Fruit fly (Drosophila melanogaster) Kc167 (cell line): ENCODE measurements around the gene CG4998.

Experiments
- Myc ChIP-seq: fragments of >200 bp; optimal IDR thresholded peaks from 2 replicates; lab custom pipeline; 2017; ENCODE audit warnings: missing external identifiers
- Sin3A ChIP-seq: fragments of >200 bp; optimal IDR thresholded peaks from 2 replicates; lab custom pipeline; 2018; ENCODE audit warnings: missing external identifiers
- h ChIP-seq: fragments of >200 bp; optimal IDR thresholded peaks from 3 replicates; lab custom pipeline; 2018; ENCODE audit warnings: missing external identifiers
- insv ChIP-seq: fragments of >200 bp; optimal IDR thresholded peaks from 3 replicates; lab custom pipeline; 2018; ENCODE audit warnings: missing external identifiers
- psq ChIP-seq: fragments of >200 bp; optimal IDR thresholded peaks from 2 replicates; lab custom pipeline; 2017; ENCODE audit warnings: missing external identifiers
- ttk ChIP-seq: sonication (Bioruptor generic); optimal IDR thresholded peaks from 2 replicates; lab custom pipeline; 2017; ENCODE audit warnings: missing external identifiers

The CG4998 gene

DNA sequence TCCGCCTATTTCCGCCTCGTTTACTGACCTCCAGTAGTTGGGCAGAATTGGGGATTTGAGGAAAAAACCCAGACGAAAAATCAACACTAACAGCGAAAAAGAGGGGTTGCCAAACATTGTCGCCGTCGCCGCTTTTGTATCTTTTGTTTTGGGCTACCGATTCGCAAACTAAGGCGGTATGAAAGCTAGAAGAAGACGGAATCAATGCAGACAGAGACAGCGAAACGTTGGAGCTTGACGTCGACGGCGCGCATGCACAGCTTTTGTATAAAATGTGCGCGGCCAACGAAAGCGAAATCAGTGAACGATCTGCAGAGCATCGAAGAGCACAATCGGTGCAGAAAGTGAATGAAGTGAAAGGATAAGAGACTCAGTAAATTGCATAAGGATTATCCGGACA lies at the start of gene CG4998:
TSS of gene CG4998 (plus strand) at position 301 of the 400 bp plus-strand sequence.
- TF ChIP-seq Myc (lab: Kevin White, UChicago) (no peak), psq (lab: Kevin White, UChicago) (no peak), insv (no peak), h (lab: Kevin White, UChicago) (no peak), Sin3A (lab: Kevin White, UChicago) (no peak), ttk (no peak)

- TF ChIP-seq Sin3A (lab: Kevin White, UChicago) (no peak), ttk (no peak), insv (no peak)
Observed at dm6 chr3L:16289067-16289466, 49.7 kb upstream of the CG4998 start.

- TF ChIP-seq psq (lab: Kevin White, UChicago), result no peak
- no peak for TF ChIP-seq ttk
- no peak for TF ChIP-seq insv
- TF ChIP-seq Sin3A (lab: Kevin White, UChicago), result no peak
- TF ChIP-seq Myc (lab: Kevin White, UChicago), result no peak
- no peak for TF ChIP-seq h (lab: Kevin White, UChicago)
Observed at dm6 chr3L:16290850-16291249, 48.0 kb upstream of the CG4998 start, which contains the start of gene CG13045. Gene CG13045, minus strand, starts transcription at chr3L:16290950.

DNA sequence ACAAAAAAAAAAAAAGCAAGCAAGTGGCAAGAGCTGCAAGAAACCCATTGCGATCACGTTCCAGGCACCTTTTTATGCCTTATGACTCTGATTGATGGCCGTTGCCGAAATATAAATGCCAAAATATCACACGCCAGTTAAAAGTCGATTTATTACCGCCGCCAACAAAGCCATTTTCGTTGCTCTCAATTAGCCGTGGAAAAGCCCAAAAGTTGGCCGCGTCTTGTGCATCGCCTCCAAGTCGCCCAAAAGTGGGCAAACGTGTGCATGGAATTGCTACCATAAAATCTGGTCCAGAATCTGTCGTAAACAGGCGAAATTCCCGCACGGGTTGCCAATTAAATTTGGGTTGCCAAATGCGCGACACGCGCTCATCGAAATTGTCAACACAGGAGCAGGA lies 47.1 kb upstream of the CG4998 start:
- no peak for TF ChIP-seq ttk
- no peak for TF ChIP-seq Myc (lab: Kevin White, UChicago)
- TF ChIP-seq psq (lab: Kevin White, UChicago), result no peak
- TF ChIP-seq insv, result no peak
- no peak for TF ChIP-seq Sin3A (lab: Kevin White, UChicago)
- TF ChIP-seq h (lab: Kevin White, UChicago), result no peak

- TF ChIP-seq ttk (no peak), insv (no peak), h (lab: Kevin White, UChicago) (no peak), Sin3A (lab: Kevin White, UChicago) (no peak), psq (lab: Kevin White, UChicago) (no peak), Myc (lab: Kevin White, UChicago) (no peak)
Observed at dm6 chr3L:16295447-16295846, 43.4 kb upstream of the CG4998 start, which contains the start of gene CG4962. Gene CG4962, minus strand, starts transcription at chr3L:16295547.

dm6 chr3L:16301153-16301552 lies 37.6 kb upstream of the CG4998 start, which contains the start of gene CG4982:
Gene CG4982, plus strand, starts transcription at chr3L:16301453.
- TF ChIP-seq insv (no peak), Sin3A (lab: Kevin White, UChicago) (no peak), psq (lab: Kevin White, UChicago) (no peak), Myc (lab: Kevin White, UChicago) (no peak)

DNA sequence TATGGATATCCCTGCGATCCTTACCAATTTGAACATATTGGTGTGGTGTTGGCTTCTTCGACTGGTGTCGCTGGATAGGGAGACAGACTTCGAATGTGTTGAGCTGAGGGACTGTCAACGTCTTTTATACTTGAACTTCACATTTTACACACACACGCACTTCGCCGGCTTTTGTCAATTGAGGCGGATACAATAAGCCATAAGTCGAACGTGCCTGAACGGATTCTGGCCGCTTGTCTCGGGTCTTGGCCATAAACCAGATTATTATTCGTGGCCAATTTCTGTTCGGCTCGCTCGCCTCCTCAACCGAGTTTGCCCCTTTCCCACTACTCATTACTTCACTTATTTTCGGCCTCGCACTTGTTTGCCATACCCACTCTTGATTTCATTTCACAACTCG lies 35.7 kb upstream of the CG4998 start, which contains the start of gene CG13044:
TSS of gene CG13044 (minus strand) at position 101 of the 400 bp plus-strand sequence.
- TF ChIP-seq insv, result no peak
- TF ChIP-seq h (lab: Kevin White, UChicago), result no peak
- TF ChIP-seq psq (lab: Kevin White, UChicago), result no peak
- TF ChIP-seq ttk, result no peak
- no peak for TF ChIP-seq Myc (lab: Kevin White, UChicago)
- TF ChIP-seq Sin3A (lab: Kevin White, UChicago), result no peak

DNA sequence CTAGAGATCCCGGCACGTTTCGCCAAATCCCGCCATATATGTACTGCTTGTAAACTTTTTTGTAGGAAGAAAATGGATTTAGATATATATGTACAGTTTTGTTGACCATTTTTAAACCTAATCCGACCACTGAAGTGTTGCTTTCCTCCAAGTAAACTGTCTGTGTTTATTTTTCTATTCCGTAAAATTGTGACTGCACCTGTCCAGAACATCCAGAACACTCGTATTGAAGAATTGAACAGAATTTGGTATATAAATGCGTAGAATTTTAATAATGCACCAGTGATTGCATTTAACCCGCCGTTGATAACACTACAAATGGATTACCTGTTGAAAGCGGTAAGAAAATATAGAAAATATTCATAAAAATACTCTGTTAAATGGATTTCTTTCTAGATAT lies 34.8 kb upstream of the CG4998 start, which contains the start of gene CG43249:
TSS of gene CG43249 (plus strand) at position 301 of the 400 bp plus-strand sequence.
- no peak for TF ChIP-seq psq (lab: Kevin White, UChicago)
- no peak for TF ChIP-seq Myc (lab: Kevin White, UChicago)
- no peak for TF ChIP-seq Sin3A (lab: Kevin White, UChicago)
- no peak for TF ChIP-seq insv
- no peak for TF ChIP-seq h (lab: Kevin White, UChicago)
- no peak for TF ChIP-seq ttk

- TF ChIP-seq psq (lab: Kevin White, UChicago) (no peak), insv (no peak), h (lab: Kevin White, UChicago) (no peak), Sin3A (lab: Kevin White, UChicago) (no peak), Myc (lab: Kevin White, UChicago) (no peak), ttk (no peak)
Observed at dm6 chr3L:16305820-16306650, 32.8 kb upstream of the CG4998 start, which contains the start of the genes CG13043 and CG13063. Gene CG13043, minus strand, starts transcription at chr3L:16305870. Gene CG13063, plus strand, starts transcription at chr3L:16306600.

- TF ChIP-seq psq (lab: Kevin White, UChicago), result no peak
- no peak for TF ChIP-seq ttk
- no peak for TF ChIP-seq Sin3A (lab: Kevin White, UChicago)
- no peak for TF ChIP-seq h (lab: Kevin White, UChicago)
- no peak for TF ChIP-seq insv
- no peak for TF ChIP-seq Myc (lab: Kevin White, UChicago)
Observed at dm6 chr3L:16308380-16308779, 30.4 kb upstream of the CG4998 start, which contains the start of gene CG13042. Gene CG13042, minus strand, starts transcription at chr3L:16308480.

- TF ChIP-seq h (lab: Kevin White, UChicago) (no peak), ttk (no peak), Sin3A (lab: Kevin White, UChicago) (no peak), Myc (lab: Kevin White, UChicago) (no peak), insv (no peak), psq (lab: Kevin White, UChicago) (no peak)
Observed at dm6 chr3L:16309972-16310371, 28.8 kb upstream of the CG4998 start.

DNA sequence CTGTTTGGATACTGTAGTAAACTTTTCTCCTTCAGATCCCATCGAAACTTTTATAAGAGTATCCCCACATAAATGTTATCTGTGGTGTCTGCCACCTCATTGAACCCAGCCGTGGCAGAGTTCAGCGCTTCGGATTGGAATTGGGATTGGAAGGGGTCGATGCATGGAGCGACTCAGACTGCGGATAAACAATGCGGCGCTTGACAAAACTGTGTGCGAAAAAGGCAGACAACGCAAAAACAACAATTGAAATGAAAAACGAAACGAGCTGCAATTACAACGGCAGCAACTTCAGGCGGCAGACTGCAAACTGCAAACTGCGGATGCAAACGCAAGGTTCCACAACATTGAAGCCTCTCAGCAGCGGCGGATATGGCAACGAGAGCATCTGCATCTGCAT lies 24.8 kb upstream of the CG4998 start, which contains the start of gene CG13062:
TSS of gene CG13062 (plus strand) at position 301 of the 400 bp plus-strand sequence.
- TF ChIP-seq Myc (lab: Kevin White, UChicago) (no peak), h (lab: Kevin White, UChicago) (no peak), ttk (no peak), psq (lab: Kevin White, UChicago) (no peak), Sin3A (lab: Kevin White, UChicago) (no peak), insv (no peak)
